Worm (Caenorhabditis elegans) whole organism, L4 larva: ENCODE results near the gene pxl-1.

Source experiments
- D1046.2 ChIP-seq: fragments of 200-800 bp; sonication (Bioruptor generic); IDR thresholded peaks from 2 replicates; pipeline ENCODE4 v1.3.6; 2022; ENCODE audit warnings: missing genetic modification characterization, missing compliant biosample characterization
- F26F4.8 ChIP-seq: fragments of 200-800 bp; sonication (Bioruptor generic); conservative IDR thresholded peaks from 2 replicates; pipeline ENCODE4 v1.3.6; 2022; ENCODE audit warnings: missing genetic modification characterization, missing compliant biosample characterization
- F37D6.2 ChIP-seq: sonication (generic microtip); optimal IDR thresholded peaks from 2 replicates; lab custom pipeline; 2016; ENCODE audit warnings: mild to moderate bottlenecking, missing genetic modification characterization, missing compliant biosample characterization
- F44E2.7 ChIP-seq: fragments of 200-800 bp; sonication (Bioruptor generic); IDR thresholded peaks from 2 replicates; pipeline ENCODE4 v2.1.2; 2022; ENCODE audit warnings: missing genetic modification characterization, missing compliant biosample characterization
- F49E8.2 ChIP-seq: sonication (generic microtip); optimal IDR thresholded peaks from 2 replicates; lab custom pipeline; 2016; ENCODE audit warnings: missing compliant biosample characterization, mild to moderate bottlenecking, missing genetic modification characterization, borderline replicate concordance
- R02D3.7 ChIP-seq: fragments of 150-350 bp; sonication (generic microtip); optimal IDR thresholded peaks from 3 replicates; lab custom pipeline; 2014; ENCODE audit warnings: missing biosample characterization, missing genetic modification characterization
- T26A8.4 ChIP-seq: fragments of 200-800 bp; sonication (Bioruptor generic); IDR thresholded peaks from 2 replicates; pipeline ENCODE4 v1.3.6; 2022; ENCODE audit warnings: missing genetic modification characterization, missing compliant biosample characterization
- Y105C5A.15 ChIP-seq: fragments of 200-800 bp; sonication (Bioruptor generic); IDR thresholded peaks from 2 replicates; pipeline ENCODE4 v1.3.6; 2022; ENCODE audit warnings: missing genetic modification characterization, missing compliant biosample characterization
- Y48G9A.11 ChIP-seq: fragments of 200-800 bp; sonication (Bioruptor generic); IDR thresholded peaks from 2 replicates; pipeline ENCODE4 v1.3.6; 2022; ENCODE audit warnings: missing genetic modification reagents, missing genetic modification characterization, missing compliant biosample characterization
- Y75B8A.6 ChIP-seq: fragments of 200-800 bp; sonication (Bioruptor generic); IDR thresholded peaks from 2 replicates; pipeline ENCODE4 v1.3.6; 2022; ENCODE audit warnings: missing genetic modification reagents, missing genetic modification characterization, missing compliant biosample characterization
- ZK337.2 ChIP-seq: fragments of 200-800 bp; sonication (Bioruptor generic); IDR thresholded peaks from 2 replicates; pipeline ENCODE4 v1.3.6; 2022; ENCODE audit warnings: missing genetic modification reagents, missing genetic modification characterization, missing compliant biosample characterization
- aly-2 ChIP-seq: sonication (generic microtip); optimal IDR thresholded peaks from 2 replicates; lab custom pipeline; 2018; ENCODE audit warnings: missing biosample characterization, missing genetic modification characterization
- attf-4 ChIP-seq: sonication (generic microtip); optimal IDR thresholded peaks from 3 replicates; lab custom pipeline; 2017; ENCODE audit warnings: missing biosample characterization, missing genetic modification characterization
- ceh-28 ChIP-seq: fragments of 150-350 bp; optimal IDR thresholded peaks from 2 replicates; lab custom pipeline; 2014; ENCODE audit warnings: missing biosample characterization, missing genetic modification reagents, missing genetic modification characterization
- ceh-32 ChIP-seq: sonication (generic microtip); optimal IDR thresholded peaks from 2 replicates; lab custom pipeline; 2016; ENCODE audit warnings: mild to moderate bottlenecking, missing genetic modification characterization, missing compliant biosample characterization; ENCODE audit not compliant: poor library complexity
- ceh-44 ChIP-seq: fragments of 200-800 bp; sonication (Bioruptor generic); IDR thresholded peaks from 2 replicates; pipeline ENCODE4 v1.3.6; 2022; ENCODE audit warnings: missing genetic modification reagents, missing genetic modification characterization, missing compliant biosample characterization
- ces-1 ChIP-seq: fragments of 150-350 bp; sonication (generic microtip); optimal IDR thresholded peaks from 4 replicates; lab custom pipeline; 2014; ENCODE audit warnings: missing biosample characterization, missing genetic modification reagents, missing genetic modification characterization
- daf-12 ChIP-seq: fragments of 150-350 bp; optimal IDR thresholded peaks from 2 replicates; lab custom pipeline; 2014; ENCODE audit warnings: missing biosample characterization, missing genetic modification reagents, missing genetic modification characterization
- daf-16 ChIP-seq, 3 experiments: sonication (generic microtip); optimal IDR thresholded peaks; 2 replicates each; lab custom pipeline; 2016 to 2017; ENCODE audit warnings: missing genetic modification characterization in 3 of 3, missing genetic modification reagents in 3 of 3, mild to moderate bottlenecking in 2 of 3, missing compliant biosample characterization in 2 of 3, missing biosample characterization in 1 of 3, moderate library complexity in 1 of 3
- daf-8 ChIP-seq: fragments of 200-800 bp; sonication (Bioruptor generic); IDR thresholded peaks from 2 replicates; pipeline ENCODE4 v1.3.6; 2022; ENCODE audit warnings: missing genetic modification characterization, missing compliant biosample characterization
- dmd-9 ChIP-seq: fragments of 200-800 bp; sonication (Bioruptor generic); IDR thresholded peaks from 2 replicates; pipeline ENCODE4 v1.3.6; 2022; ENCODE audit warnings: missing genetic modification reagents, missing genetic modification characterization, missing compliant biosample characterization
- duxl-1 ChIP-seq: sonication (generic microtip); optimal IDR thresholded peaks from 2 replicates; lab custom pipeline; 2016; ENCODE audit warnings: mild to moderate bottlenecking, missing genetic modification characterization, moderate library complexity, missing compliant biosample characterization; ENCODE audit not compliant: poor library complexity
- dve-1 ChIP-seq: sonication (generic microtip); optimal IDR thresholded peaks from 2 replicates; lab custom pipeline; 2017; ENCODE audit warnings: antibody characterized with exemption, mild to moderate bottlenecking, missing genetic modification characterization, missing compliant biosample characterization; ENCODE audit not compliant: insufficient read depth
- egl-27 ChIP-seq: sonication (generic microtip); optimal IDR thresholded peaks from 3 replicates; lab custom pipeline; 2017; ENCODE audit warnings: missing biosample characterization, missing genetic modification reagents, missing genetic modification characterization
- egl-43 ChIP-seq: fragments of 200-800 bp; sonication (Bioruptor generic); IDR thresholded peaks from 2 replicates; pipeline ENCODE4 v1.3.6; 2022; ENCODE audit warnings: missing genetic modification reagents, missing genetic modification characterization, missing compliant biosample characterization
- fkh-10 ChIP-seq: fragments of 150-350 bp; optimal IDR thresholded peaks from 2 replicates; lab custom pipeline; 2014; ENCODE audit warnings: missing biosample characterization, missing genetic modification reagents, missing genetic modification characterization
- fos-1 ChIP-seq: fragments of 150-350 bp; optimal IDR thresholded peaks from 2 replicates; lab custom pipeline; 2014; ENCODE audit warnings: missing biosample characterization, missing genetic modification characterization
- hif-1 ChIP-seq, 2 experiments: sonication (generic microtip); optimal IDR thresholded peaks; 2 replicates each; lab custom pipeline; 2016 to 2017; ENCODE audit warnings: missing compliant biosample characterization in 2 of 2, missing genetic modification characterization in 2 of 2, missing genetic modification reagents in 2 of 2, missing genotype in 2 of 2, mild to moderate bottlenecking in 1 of 2
- hmg-1.1 ChIP-seq: fragments of 200-800 bp; sonication (Bioruptor generic); IDR thresholded peaks from 2 replicates; pipeline ENCODE4 v1.3.6; 2022; ENCODE audit warnings: missing genetic modification reagents, missing genetic modification characterization, missing compliant biosample characterization
- jun-1 ChIP-seq: fragments of 150-350 bp; optimal IDR thresholded peaks from 2 replicates; lab custom pipeline; 2014; ENCODE audit warnings: missing biosample characterization, missing genetic modification reagents, missing genetic modification characterization
- lim-7 ChIP-seq: fragments of 200-800 bp; sonication (Bioruptor generic); IDR thresholded peaks from 2 replicates; pipeline ENCODE4 v1.3.6; 2022; ENCODE audit warnings: missing genetic modification characterization, missing compliant biosample characterization
- lin-15B ChIP-seq: fragments of 150-350 bp; sonication (generic microtip); optimal IDR thresholded peaks from 3 replicates; lab custom pipeline; 2014; ENCODE audit warnings: missing biosample characterization, missing genetic modification characterization
- lir-3 ChIP-seq: sonication (generic microtip); optimal IDR thresholded peaks from 2 replicates; lab custom pipeline; 2016; ENCODE audit warnings: mild to moderate bottlenecking, missing genetic modification characterization, missing compliant biosample characterization
- lsy-2 ChIP-seq, 2 experiments: fragments of 150-350 bp in 1 of 2; sonication (generic microtip) in 1 of 2; optimal IDR thresholded peaks; 2 replicates each; lab custom pipeline; 2014 to 2017; ENCODE audit warnings: missing biosample characterization in 2 of 2, missing genetic modification characterization in 2 of 2
- madf-5 ChIP-seq, 2 experiments: fragments of 200-800 bp; sonication (Bioruptor generic); IDR thresholded peaks; 2 replicates each; pipeline ENCODE4 v1.3.6; 2022; ENCODE audit warnings: missing compliant biosample characterization in 2 of 2, missing genetic modification characterization in 2 of 2
- mdl-1 ChIP-seq, 2 experiments: fragments of 150-350 bp in 1 of 2; sonication (generic microtip) in 1 of 2; optimal IDR thresholded peaks; 2 replicates each; lab custom pipeline; 2014 to 2017; ENCODE audit warnings: missing biosample characterization in 2 of 2, missing genetic modification characterization in 2 of 2
- mdt-29 ChIP-seq: fragments of 200-800 bp; sonication (Bioruptor generic); IDR thresholded peaks from 2 replicates; pipeline ENCODE4 v1.3.6; 2022; ENCODE audit warnings: missing genetic modification reagents, missing genetic modification characterization, missing compliant biosample characterization
- mxl-3 ChIP-seq: fragments of 200-800 bp; sonication (Bioruptor generic); optimal IDR thresholded peaks from 2 replicates; lab custom pipeline; 2018; ENCODE audit warnings: mild to moderate bottlenecking, missing genetic modification characterization, missing compliant biosample characterization
- nhr-102 ChIP-seq: sonication (generic microtip); optimal IDR thresholded peaks from 2 replicates; lab custom pipeline; 2016; ENCODE audit warnings: mild to moderate bottlenecking, missing genetic modification characterization, moderate library complexity, missing compliant biosample characterization
- nhr-111 ChIP-seq: fragments of 200-800 bp; sonication (Bioruptor generic); optimal IDR thresholded peaks from 2 replicates; lab custom pipeline; 2018; ENCODE audit warnings: mild to moderate bottlenecking, missing genetic modification characterization, missing compliant biosample characterization
- nhr-237 ChIP-seq: sonication (generic microtip); optimal IDR thresholded peaks from 2 replicates; lab custom pipeline; 2017; ENCODE audit warnings: missing biosample characterization, missing genetic modification characterization
- nhr-25 ChIP-seq: sonication (generic microtip); optimal IDR thresholded peaks from 2 replicates; lab custom pipeline; 2017; ENCODE audit warnings: missing genetic modification characterization, mild to moderate bottlenecking, missing compliant biosample characterization, antibody characterized with exemption, moderate library complexity, borderline replicate concordance; ENCODE audit not compliant: insufficient read depth
- nhr-28 ChIP-seq: fragments of 150-350 bp; optimal IDR thresholded peaks from 2 replicates; lab custom pipeline; 2014; ENCODE audit warnings: missing biosample characterization, missing genetic modification characterization
- php-3 ChIP-seq: fragments of 200-800 bp; sonication (Bioruptor generic); IDR thresholded peaks from 2 replicates; pipeline ENCODE4 v1.3.6; 2022; ENCODE audit warnings: missing genetic modification reagents, missing genetic modification characterization, missing compliant biosample characterization
- sdz-12 ChIP-seq: fragments of 200-800 bp; sonication (Bioruptor generic); optimal IDR thresholded peaks from 2 replicates; lab custom pipeline; 2018; ENCODE audit warnings: mild to moderate bottlenecking, missing genetic modification characterization, missing compliant biosample characterization
- skn-1 ChIP-seq: fragments of 150-350 bp; optimal IDR thresholded peaks from 2 replicates; lab custom pipeline; 2014; ENCODE audit warnings: missing biosample characterization, missing genetic modification characterization
- snpc-4 ChIP-seq: fragments of 150-350 bp; optimal IDR thresholded peaks from 2 replicates; lab custom pipeline; 2014; ENCODE audit warnings: missing biosample characterization, missing genetic modification characterization
- tag-97 ChIP-seq: fragments of 200-800 bp; sonication (Bioruptor generic); IDR thresholded peaks from 2 replicates; pipeline ENCODE4 v1.3.6; 2022; ENCODE audit warnings: missing genetic modification characterization, missing compliant biosample characterization
- vab-7 ChIP-seq: fragments of 200-800 bp; sonication (Bioruptor generic); IDR thresholded peaks from 2 replicates; pipeline ENCODE4 v1.3.6; 2022; ENCODE audit warnings: missing genetic modification reagents, missing genetic modification characterization, missing compliant biosample characterization
- zag-1 ChIP-seq: fragments of 150-350 bp; optimal IDR thresholded peaks from 2 replicates; lab custom pipeline; 2014; ENCODE audit warnings: missing biosample characterization, missing genetic modification characterization
- ztf-11 ChIP-seq: fragments of 150-350 bp; optimal IDR thresholded peaks from 2 replicates; lab custom pipeline; 2014; ENCODE audit warnings: missing biosample characterization, missing genetic modification characterization

pxl-1 gene

DNA sequence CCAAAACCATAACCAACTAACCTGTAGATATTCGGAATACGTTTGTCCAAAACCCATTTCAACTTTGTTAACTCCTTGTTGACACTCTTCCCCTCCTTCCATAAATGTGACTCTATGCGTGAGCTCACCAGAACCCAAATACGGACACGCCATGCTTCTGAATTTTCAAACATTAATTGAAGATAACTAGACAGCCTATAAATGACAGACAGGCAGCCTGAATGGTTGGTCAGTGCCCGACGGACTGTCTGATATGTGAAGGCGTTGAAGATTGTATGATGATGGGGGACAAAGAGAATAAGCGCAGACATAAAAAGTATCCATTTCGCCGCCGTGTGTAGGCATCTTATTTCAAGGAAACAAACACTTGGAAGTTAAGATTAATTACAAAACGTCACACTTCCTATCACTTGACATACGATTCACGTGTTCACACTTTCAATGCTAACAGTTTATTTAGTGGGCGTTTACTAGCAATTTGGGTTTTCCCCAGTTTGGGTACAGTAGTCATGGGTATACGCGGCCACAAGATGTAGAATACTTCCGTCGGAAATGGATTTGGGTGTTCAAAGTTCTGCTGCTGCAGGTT is 24.1 kb upstream of the pxl-1 start, which contains the start of the genes tdo-2 and C28H8.2 (continued):
- TF ChIP-seq lim-7: no peak
- no peak for TF ChIP-seq Y48G9A.11 (GFP tag; lab: Robert Waterston, UW)
- TF ChIP-seq vab-7 (GFP tag; lab: Robert Waterston, UW): no peak
- no peak for TF ChIP-seq sdz-12 (GFP tag; lab: Kevin White, UChicago)
- TF ChIP-seq aly-2: no peak
- no peak for TF ChIP-seq ces-1 (GFP tag; lab: Kevin White, UChicago)
- TF ChIP-seq dmd-9 (GFP tag; lab: Robert Waterston, UW): no peak
- no peak for TF ChIP-seq nhr-102
- no peak for TF ChIP-seq skn-1
- no peak for TF ChIP-seq F49E8.2 (tag; lab: Kevin White, UChicago)
- no peak for TF ChIP-seq daf-16 (GFP tag; optimal IDR thresholded peaks at IDR 0.05; lab: Kevin White, UChicago)
- TF ChIP-seq daf-16 (tag; optimal IDR thresholded peaks at IDR 0.05; lab: Kevin White, UChicago): no peak
- TF ChIP-seq Y105C5A.15: no peak
- TF ChIP-seq D1046.2 (GFP tag; lab: Robert Waterston, UW): no peak
- peak; percentile 86 for TF ChIP-seq mxl-3 (GFP tag; lab: Kevin White, UChicago)
- TF ChIP-seq lin-15B: no peak
- peak; percentile 60 for TF ChIP-seq dve-1 (tag; lab: Kevin White, UChicago)
- TF ChIP-seq lsy-2 (tag; optimal IDR thresholded peaks at IDR 0.05; lab: Kevin White, UChicago): peak in 1 of 2 experiments; percentile 67
- no peak for TF ChIP-seq F37D6.2 (tag; lab: Kevin White, UChicago)
- no peak for TF ChIP-seq zag-1 (tag; lab: Kevin White, UChicago)
- TF ChIP-seq nhr-25 (tag; lab: Kevin White, UChicago): peak; percentile 70
- no peak for TF ChIP-seq F26F4.8 (GFP tag; lab: Robert Waterston, UW)
- TF ChIP-seq daf-8 (GFP tag; lab: Robert Waterston, UW): no peak
- no peak for TF ChIP-seq egl-27
- TF ChIP-seq mdl-1 (tag; optimal IDR thresholded peaks at IDR 0.05; lab: Kevin White, UChicago): peak; percentile 38 to 85
- no peak for TF ChIP-seq attf-4 (tag; lab: Kevin White, UChicago)
- no peak for TF ChIP-seq ceh-28 (tag; lab: Kevin White, UChicago)
- TF ChIP-seq ceh-32 (tag; lab: Kevin White, UChicago): no peak
- peak; percentile 85 for TF ChIP-seq nhr-28 (tag; lab: Kevin White, UChicago)
- no peak for TF ChIP-seq nhr-111 (GFP tag; lab: Kevin White, UChicago)
- TF ChIP-seq madf-5 (GFP tag; IDR thresholded peaks at IDR 0.05; lab: Robert Waterston, UW): no peak
- TF ChIP-seq tag-97 (GFP tag; lab: Robert Waterston, UW): no peak
- no peak for TF ChIP-seq Y75B8A.6 (GFP tag; lab: Robert Waterston, UW)
- no peak for TF ChIP-seq hif-1 (tag; optimal IDR thresholded peaks at IDR 0.05; lab: Kevin White, UChicago)
- TF ChIP-seq php-3: no peak
- no peak for TF ChIP-seq F44E2.7 (GFP tag; lab: Robert Waterston, UW)
- TF ChIP-seq T26A8.4 (GFP tag; lab: Robert Waterston, UW): peak; percentile 9; the same call in 1 of the 2 replicates
- no peak for TF ChIP-seq ZK337.2
- no peak for TF ChIP-seq duxl-1
- no peak for TF ChIP-seq ztf-11 (tag; lab: Kevin White, UChicago)
- no peak for TF ChIP-seq daf-12 (tag; lab: Kevin White, UChicago)
- TF ChIP-seq fos-1 (tag; lab: Kevin White, UChicago): no peak
- no peak for TF ChIP-seq jun-1 (tag; lab: Kevin White, UChicago)
- TF ChIP-seq nhr-237 (tag; lab: Kevin White, UChicago): no peak
- no peak for TF ChIP-seq fkh-10
- TF ChIP-seq hmg-1.1 (GFP tag; lab: Robert Waterston, UW): no peak
- TF ChIP-seq R02D3.7 (tag; lab: Kevin White, UChicago): no peak
- no peak for TF ChIP-seq mdt-29
- TF ChIP-seq ceh-44 (GFP tag; lab: Robert Waterston, UW): no peak
- no peak for TF ChIP-seq lir-3
- TF ChIP-seq egl-43: no peak
- TF ChIP-seq snpc-4 (tag; lab: Kevin White, UChicago): no peak
